Fruit fly (Drosophila melanogaster): Measurements from ENCODE around the gene Nepl17.

dm6 chr3R:28870364-28870763 is 2.3 kb upstream of the Nepl17 start:
- TF ChIP-seq CG14441 (GFP tag; IDR thresholded peaks at IDR 0.05) (no peak), CG5245 (GFP tag; optimal IDR thresholded peaks at IDR 0.05) (no peak), Bgb (GFP tag; IDR thresholded peaks at IDR 0.05; ENCODE audit: partially characterized antibody) (no peak), CG13287 (GFP tag; IDR thresholded peaks at IDR 0.05; ENCODE audit: partially characterized antibody) (no peak), CG17328 (GFP tag; IDR thresholded peaks at IDR 0.05) (no peak), gfzf (GFP tag; optimal IDR thresholded peaks at IDR 0.05) (no peak), CG2202 (tag; optimal IDR thresholded peaks at IDR 0.05) (no peak)
